Worm (Caenorhabditis elegans) whole organism, L2 larva: Measurements from ENCODE around the gene srm-5.

Experiments used
- alr-1 ChIP-seq: fragments of 150-350 bp; optimal IDR thresholded peaks from 2 replicates; lab custom pipeline; 2014; ENCODE audit warnings: missing biosample characterization, missing genetic modification characterization
- blmp-1 ChIP-seq: sonication (generic microtip); optimal IDR thresholded peaks from 2 replicates; lab custom pipeline; 2017; ENCODE audit warnings: missing genetic modification characterization, mild to moderate bottlenecking, missing compliant biosample characterization, antibody characterized with exemption, moderate library complexity; ENCODE audit not compliant: insufficient read depth
- egl-27 ChIP-seq: sonication (generic microtip); optimal IDR thresholded peaks from 3 replicates; lab custom pipeline; 2017; ENCODE audit warnings: missing biosample characterization, missing genetic modification reagents, missing genetic modification characterization
- fos-1 ChIP-seq: fragments of 150-350 bp; optimal IDR thresholded peaks from 2 replicates; lab custom pipeline; 2014; ENCODE audit warnings: missing biosample characterization, missing genetic modification characterization
- lin-13 ChIP-seq: fragments of 150-350 bp; optimal IDR thresholded peaks from 2 replicates; lab custom pipeline; 2014; ENCODE audit warnings: missing biosample characterization, missing genetic modification reagents, missing genetic modification characterization
- lin-39 ChIP-seq: fragments of 150-350 bp; optimal IDR thresholded peaks from 2 replicates; lab custom pipeline; 2014; ENCODE audit warnings: missing biosample characterization, missing genetic modification reagents, missing genetic modification characterization
- nhr-12 ChIP-seq: fragments of 150-350 bp; optimal IDR thresholded peaks from 2 replicates; lab custom pipeline; 2014; ENCODE audit warnings: missing biosample characterization, missing genetic modification characterization
- nhr-129 ChIP-seq: fragments of 150-350 bp; optimal IDR thresholded peaks from 2 replicates; lab custom pipeline; 2014; ENCODE audit warnings: missing biosample characterization, missing genetic modification characterization
- nhr-77 ChIP-seq: fragments of 150-350 bp; optimal IDR thresholded peaks from 2 replicates; lab custom pipeline; 2014; ENCODE audit warnings: missing biosample characterization, missing genetic modification characterization
- unc-55 ChIP-seq: fragments of 150-350 bp; sonication (generic microtip); optimal IDR thresholded peaks from 3 replicates; lab custom pipeline; 2014; ENCODE audit warnings: missing biosample characterization, missing genetic modification reagents, missing genetic modification characterization
- unc-62 ChIP-seq: fragments of 150-350 bp; optimal IDR thresholded peaks from 2 replicates; lab custom pipeline; 2014; ENCODE audit warnings: missing biosample characterization, missing genetic modification reagents, missing genetic modification characterization
- ztf-4 ChIP-seq: fragments of 150-350 bp; optimal IDR thresholded peaks from 2 replicates; lab custom pipeline; 2014; ENCODE audit warnings: missing biosample characterization, missing genetic modification characterization

DNA sequence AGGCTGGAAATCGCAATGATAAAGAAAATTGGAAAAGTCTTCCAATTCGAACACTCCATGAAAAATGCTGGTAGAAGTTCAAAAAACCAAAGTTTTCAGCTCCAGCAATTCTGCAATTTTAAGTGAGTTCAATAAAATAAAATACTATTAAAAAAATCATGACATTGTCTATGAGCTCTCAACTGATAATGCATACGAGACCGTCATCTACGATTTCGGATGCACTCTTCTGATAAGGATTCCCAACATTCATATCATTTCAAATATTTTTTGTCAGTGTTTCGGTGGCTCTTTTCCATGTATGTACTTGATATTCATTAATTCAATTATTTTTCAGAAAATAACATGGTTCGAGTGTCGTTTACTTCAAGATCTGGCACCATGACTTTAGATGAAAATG lies 33.9 kb upstream of the srm-5 start, which contains the start of gene F14D7.6:
- TF ChIP-seq nhr-129 (no peak), nhr-77 (tag; lab: Kevin White, UChicago) (no peak), unc-62 (GFP tag; lab: Kevin White, UChicago) (no peak), nhr-12 (tag; lab: Kevin White, UChicago) (no peak), lin-39 (no peak), ztf-4 (tag; lab: Kevin White, UChicago) (no peak), egl-27 (no peak), alr-1 (tag; lab: Kevin White, UChicago) (no peak), lin-13 (GFP tag; lab: Kevin White, UChicago) (no peak), fos-1 (peak; percentile 52), blmp-1 (tag; lab: Kevin White, UChicago) (no peak), unc-55 (no peak)
